Worm (Caenorhabditis elegans) whole organism, young adult: ENCODE results near the gene wrt-3.

Experiments
- B0019.2 ChIP-seq: fragments of 200-800 bp; sonication (Bioruptor generic); conservative IDR thresholded peaks from 2 replicates; pipeline ENCODE4 v1.3.6; 2022; ENCODE audit warnings: missing genetic modification reagents, missing genetic modification characterization, missing compliant biosample characterization
- B0035.1 ChIP-seq: sonication (generic microtip); optimal IDR thresholded peaks from 2 replicates; lab custom pipeline; 2016; ENCODE audit warnings: missing genetic modification characterization, mild to moderate bottlenecking, missing compliant biosample characterization, missing genotype, missing genetic modification reagents
- B0336.3 ChIP-seq: fragments of 200-800 bp; sonication (Bioruptor generic); IDR thresholded peaks from 2 replicates; pipeline ENCODE4 v1.3.6; 2022; ENCODE audit warnings: missing genetic modification characterization, missing compliant biosample characterization
- C06A6.2 ChIP-seq: fragments of 200-800 bp; sonication (Bioruptor generic); conservative IDR thresholded peaks from 2 replicates; pipeline ENCODE4 v1.3.6; 2022; ENCODE audit warnings: missing genetic modification characterization, missing compliant biosample characterization
- F10E7.11 ChIP-seq: sonication (generic microtip); optimal IDR thresholded peaks from 2 replicates; lab custom pipeline; 2017; ENCODE audit warnings: mild to moderate bottlenecking, missing genetic modification characterization, moderate library complexity, missing compliant biosample characterization
- F37B4.10 ChIP-seq: fragments of 200-800 bp; sonication (Bioruptor generic); IDR thresholded peaks from 2 replicates; pipeline ENCODE4 v1.3.6; 2022; ENCODE audit warnings: missing genetic modification characterization, missing compliant biosample characterization
- F49E8.2 ChIP-seq: sonication (generic microtip); optimal IDR thresholded peaks from 3 replicates; lab custom pipeline; 2017; ENCODE audit warnings: missing genetic modification characterization, mild to moderate bottlenecking, missing compliant biosample characterization, antibody characterized with exemption, moderate library complexity; ENCODE audit not compliant: insufficient read depth
- F57A8.1 ChIP-seq: fragments of 200-800 bp; sonication (Bioruptor generic); optimal IDR thresholded peaks from 2 replicates; lab custom pipeline; 2018; ENCODE audit warnings: mild to moderate bottlenecking, missing genetic modification characterization, moderate library complexity, missing compliant biosample characterization
- T07F8.4 ChIP-seq: sonication (generic microtip); optimal IDR thresholded peaks from 2 replicates; lab custom pipeline; 2016; ENCODE audit warnings: mild to moderate bottlenecking, missing genetic modification characterization, moderate library complexity, missing compliant biosample characterization
- T26A5.8 ChIP-seq: sonication (generic microtip); optimal IDR thresholded peaks from 2 replicates; lab custom pipeline; 2016; ENCODE audit warnings: missing genetic modification characterization, missing compliant biosample characterization
- Y79H2A.3 ChIP-seq: fragments of 200-800 bp; sonication (Bioruptor generic); conservative IDR thresholded peaks from 2 replicates; pipeline ENCODE4 v1.3.6; 2022; ENCODE audit warnings: missing genetic modification reagents, missing genetic modification characterization, missing compliant biosample characterization
- Y95B8A.8 ChIP-seq: fragments of 200-800 bp; sonication (Bioruptor generic); IDR thresholded peaks from 2 replicates; pipeline ENCODE4 v1.3.6; 2022; ENCODE audit warnings: missing genetic modification reagents, missing genetic modification characterization, missing compliant biosample characterization
- akir-1 ChIP-seq: fragments of 200-800 bp; sonication (Bioruptor generic); optimal IDR thresholded peaks from 2 replicates; lab custom pipeline; 2018; ENCODE audit warnings: mild to moderate bottlenecking, missing genetic modification characterization, moderate library complexity, missing compliant biosample characterization
- aptf-2 ChIP-seq: fragments of 200-800 bp; sonication (Bioruptor generic); conservative IDR thresholded peaks from 2 replicates; pipeline ENCODE4 v1.3.6; 2022; ENCODE audit warnings: missing genetic modification reagents, missing genetic modification characterization, missing compliant biosample characterization
- attf-5 ChIP-seq: fragments of 200-800 bp; sonication (Bioruptor generic); optimal IDR thresholded peaks from 2 replicates; lab custom pipeline; 2018; ENCODE audit warnings: mild to moderate bottlenecking, missing genetic modification characterization, missing compliant biosample characterization
- bed-1 ChIP-seq: fragments of 200-800 bp; sonication (Bioruptor generic); IDR thresholded peaks from 2 replicates; pipeline ENCODE4 v1.3.6; 2022; ENCODE audit warnings: missing genetic modification reagents, missing genetic modification characterization, missing compliant biosample characterization
- ceh-100 ChIP-seq: fragments of 200-800 bp; sonication (Bioruptor generic); IDR thresholded peaks from 2 replicates; pipeline ENCODE4 v1.3.6; 2022; ENCODE audit warnings: missing genetic modification reagents, missing genetic modification characterization, missing compliant biosample characterization
- ceh-40 ChIP-seq: fragments of 200-800 bp; sonication (Bioruptor generic); IDR thresholded peaks from 2 replicates; pipeline ENCODE4 v1.3.6; 2022; ENCODE audit warnings: missing genetic modification characterization, missing compliant biosample characterization
- ceh-91 ChIP-seq: fragments of 200-800 bp; sonication (Bioruptor generic); IDR thresholded peaks from 2 replicates; pipeline ENCODE4 v1.3.6; 2022; ENCODE audit warnings: missing genetic modification reagents, missing genetic modification characterization, missing compliant biosample characterization
- dox-1 ChIP-seq: fragments of 200-800 bp; sonication (Bioruptor generic); IDR thresholded peaks from 2 replicates; pipeline ENCODE4 v1.3.6; 2022; ENCODE audit warnings: missing genetic modification reagents, missing genetic modification characterization, missing compliant biosample characterization
- egl-44 ChIP-seq: fragments of 200-800 bp; sonication (Bioruptor generic); IDR thresholded peaks from 2 replicates; pipeline ENCODE4 v1.3.6; 2022; ENCODE audit warnings: missing genetic modification reagents, missing genetic modification characterization, missing compliant biosample characterization
- gei-17 ChIP-seq: fragments of 200-800 bp; sonication (Bioruptor generic); optimal IDR thresholded peaks from 2 replicates; lab custom pipeline; 2018; ENCODE audit warnings: mild to moderate bottlenecking, missing genetic modification characterization, missing compliant biosample characterization
- him-1 ChIP-seq: sonication (generic microtip); optimal IDR thresholded peaks from 2 replicates; lab custom pipeline; 2016; ENCODE audit warnings: missing genotype, missing genetic modification reagents, missing genetic modification characterization, missing compliant biosample characterization
- hlh-12 ChIP-seq: sonication (generic microtip); optimal IDR thresholded peaks from 2 replicates; lab custom pipeline; 2016; ENCODE audit warnings: missing genetic modification characterization, missing compliant biosample characterization
- hmg-20 ChIP-seq: fragments of 200-800 bp; sonication (Bioruptor generic); IDR thresholded peaks from 2 replicates; pipeline ENCODE4 v1.3.6; 2022; ENCODE audit warnings: missing genetic modification reagents, missing genetic modification characterization, missing compliant biosample characterization
- hsf-1 ChIP-seq: fragments of 200-800 bp; sonication (Bioruptor generic); IDR thresholded peaks from 2 replicates; pipeline ENCODE4 v1.3.6; 2022; ENCODE audit warnings: missing genetic modification reagents, missing genetic modification characterization, missing compliant biosample characterization
- lin-26 ChIP-seq: fragments of 200-800 bp; sonication (Bioruptor generic); IDR thresholded peaks from 2 replicates; pipeline ENCODE4 v1.3.6; 2022; ENCODE audit warnings: missing genetic modification reagents, missing genetic modification characterization, missing compliant biosample characterization
- lir-1 ChIP-seq: fragments of 200-800 bp; sonication (Bioruptor generic); conservative IDR thresholded peaks from 2 replicates; pipeline ENCODE4 v1.3.6; 2022; ENCODE audit warnings: missing genetic modification reagents, missing genetic modification characterization, missing compliant biosample characterization
- lsl-1 ChIP-seq: fragments of 200-800 bp; sonication (Bioruptor generic); optimal IDR thresholded peaks from 2 replicates; lab custom pipeline; 2018; ENCODE audit warnings: mild to moderate bottlenecking, missing genetic modification characterization, moderate library complexity, missing compliant biosample characterization
- mcd-1 ChIP-seq: fragments of 200-800 bp; sonication (Bioruptor generic); IDR thresholded peaks from 2 replicates; pipeline ENCODE4 v1.3.6; 2022; ENCODE audit warnings: missing genetic modification reagents, missing genetic modification characterization, missing compliant biosample characterization
- nfya-2 ChIP-seq: fragments of 200-800 bp; sonication (Bioruptor generic); IDR thresholded peaks from 2 replicates; pipeline ENCODE4 v1.3.6; 2022; ENCODE audit warnings: missing genetic modification reagents, missing genetic modification characterization, missing compliant biosample characterization
- nhr-120 ChIP-seq: fragments of 200-800 bp; sonication (Bioruptor generic); IDR thresholded peaks from 2 replicates; pipeline ENCODE4 v1.3.6; 2022; ENCODE audit warnings: missing genetic modification characterization, missing compliant biosample characterization
- nhr-27 ChIP-seq: fragments of 200-800 bp; sonication (Bioruptor generic); optimal IDR thresholded peaks from 2 replicates; lab custom pipeline; 2018; ENCODE audit warnings: mild to moderate bottlenecking, missing genetic modification characterization, moderate library complexity, missing compliant biosample characterization
- nhr-80 ChIP-seq: sonication (generic microtip); optimal IDR thresholded peaks from 2 replicates; lab custom pipeline; 2016; ENCODE audit warnings: missing genetic modification characterization, missing compliant biosample characterization
- pha-4 ChIP-seq: fragments of 150-350 bp; sonication (generic microtip); optimal IDR thresholded peaks from 2 replicates; lab custom pipeline; 2014; ENCODE audit warnings: missing biosample characterization, missing genetic modification reagents, missing genetic modification characterization
- rpc-1 ChIP-seq, 2 experiments: fragments of 150-350 bp in 1 of 2; sonication (generic microtip) in 1 of 2; optimal IDR thresholded peaks; 2 replicates each; lab custom pipeline; 2014 to 2018; ENCODE audit warnings: missing biosample characterization in 1 of 2, missing genetic modification characterization in 1 of 2, missing genetic modification reagents in 1 of 2, missing genotype in 1 of 2
- sdz-38 ChIP-seq: sonication (generic microtip); optimal IDR thresholded peaks from 2 replicates; lab custom pipeline; 2016; ENCODE audit warnings: missing genotype, missing genetic modification characterization, missing compliant biosample characterization
- sea-2 ChIP-seq: fragments of 200-800 bp; sonication (Bioruptor generic); IDR thresholded peaks from 2 replicates; pipeline ENCODE4 v1.3.6; 2022; ENCODE audit warnings: missing genetic modification characterization, missing compliant biosample characterization
- snpc-4 ChIP-seq, 5 experiments: fragments of 150-350 bp in 1 of 5; sonication (generic microtip) in 4 of 5; optimal IDR thresholded peaks; 2 replicates each; lab custom pipeline; 2014 to 2018; ENCODE audit warnings: missing genetic modification characterization in 5 of 5, missing biosample characterization in 3 of 5, antibody characterized with exemption in 2 of 5, mild to moderate bottlenecking in 2 of 5, missing compliant biosample characterization in 2 of 5, missing genotype in 2 of 5, moderate library complexity in 2 of 5, missing genetic modification reagents in 1 of 5
- sptf-2 ChIP-seq: fragments of 200-800 bp; sonication (Bioruptor generic); optimal IDR thresholded peaks from 2 replicates; lab custom pipeline; 2018; ENCODE audit warnings: mild to moderate bottlenecking, missing genetic modification characterization, missing compliant biosample characterization
- tbx-9 ChIP-seq: sonication (generic microtip); optimal IDR thresholded peaks from 2 replicates; lab custom pipeline; 2016; ENCODE audit warnings: borderline replicate concordance, missing genetic modification characterization, inconsistent platforms, missing compliant biosample characterization
- tlf-1 ChIP-seq: fragments of 200-800 bp; sonication (Bioruptor generic); optimal IDR thresholded peaks from 2 replicates; lab custom pipeline; 2018; ENCODE audit warnings: mild to moderate bottlenecking, missing genetic modification characterization, missing compliant biosample characterization
- zim-3 ChIP-seq: sonication (generic microtip); optimal IDR thresholded peaks from 2 replicates; lab custom pipeline; 2017; ENCODE audit warnings: mild to moderate bottlenecking, missing genetic modification characterization, moderate library complexity, missing compliant biosample characterization
- ztf-25 ChIP-seq: fragments of 200-800 bp; sonication (Bioruptor generic); IDR thresholded peaks from 2 replicates; pipeline ENCODE4 v1.3.6; 2022; ENCODE audit warnings: missing genetic modification reagents, missing genetic modification characterization, missing compliant biosample characterization
- ztf-26 ChIP-seq: sonication (generic microtip); optimal IDR thresholded peaks from 2 replicates; lab custom pipeline; 2017; ENCODE audit warnings: missing genetic modification characterization, missing compliant biosample characterization

wrt-3 gene

DNA sequence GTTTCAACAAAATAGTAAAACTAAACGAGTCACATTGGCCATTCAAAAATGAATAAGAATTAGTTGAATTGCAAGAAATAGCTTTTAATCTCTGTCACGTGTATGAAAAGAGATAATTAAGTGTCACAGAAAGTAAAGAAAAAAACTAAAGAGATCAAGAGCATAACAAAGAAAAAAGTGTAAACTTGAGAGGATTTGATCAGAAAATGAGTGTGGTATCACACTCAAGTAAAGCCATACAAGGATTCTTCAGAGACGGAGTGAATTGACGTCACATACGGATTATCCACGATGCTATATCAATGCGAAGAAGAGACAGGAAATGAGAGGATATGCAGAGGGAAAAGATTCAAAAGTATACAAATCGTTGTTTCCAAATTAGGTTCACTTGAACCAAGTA is 8.0 kb downstream of the wrt-3 start:
- TF ChIP-seq ceh-100, result no peak
- TF ChIP-seq sea-2 (GFP tag; lab: Robert Waterston, UW), result no peak
- no peak for TF ChIP-seq B0336.3
- TF ChIP-seq sdz-38 (tag; lab: Kevin White, UChicago), result no peak
- TF ChIP-seq nfya-2 (GFP tag; lab: Robert Waterston, UW), result no peak
- TF ChIP-seq tlf-1, result no peak
- TF ChIP-seq lsl-1 (GFP tag; lab: Kevin White, UChicago), result no peak
- TF ChIP-seq Y79H2A.3 (GFP tag; lab: Robert Waterston, UW), result no peak
- TF ChIP-seq aptf-2 (GFP tag; lab: Robert Waterston, UW), result no peak
- no peak for TF ChIP-seq nhr-27 (tag; lab: Kevin White, UChicago)
- no peak for TF ChIP-seq attf-5 (GFP tag; lab: Kevin White, UChicago)
- no peak for TF ChIP-seq dox-1 (GFP tag; lab: Robert Waterston, UW)
- TF ChIP-seq zim-3 (tag; lab: Kevin White, UChicago), result no peak
- no peak for TF ChIP-seq akir-1 (GFP tag; lab: Kevin White, UChicago)
- no peak for TF ChIP-seq tbx-9 (tag; lab: Kevin White, UChicago)
- TF ChIP-seq mcd-1 (GFP tag; lab: Robert Waterston, UW), result no peak
- TF ChIP-seq B0019.2 (GFP tag; lab: Robert Waterston, UW), result no peak
- TF ChIP-seq ceh-40 (GFP tag; lab: Robert Waterston, UW), result no peak
- no peak for TF ChIP-seq hlh-12 (tag; lab: Kevin White, UChicago)
- no peak for TF ChIP-seq hsf-1

ce11 chrIV:9467418-9467817 is 9.8 kb downstream of the wrt-3 start, which contains the start of gene F38E11.6:
F38E11.6 (minus strand) TSS chrIV:9467518.
- TF ChIP-seq attf-5 (GFP tag; lab: Kevin White, UChicago) (no peak), F57A8.1 (GFP tag; lab: Kevin White, UChicago) (no peak), ceh-91 (GFP tag; lab: Robert Waterston, UW) (no peak), T07F8.4 (tag; lab: Kevin White, UChicago) (no peak)
- TF ChIP-seq, all 124 proteins: peak for 0

- TF ChIP-seq Y79H2A.3 (GFP tag; lab: Robert Waterston, UW) (no peak), gei-17 (GFP tag; lab: Kevin White, UChicago) (no peak), T26A5.8 (tag; lab: Kevin White, UChicago) (no peak), lir-1 (GFP tag; lab: Robert Waterston, UW) (no peak), lsl-1 (GFP tag; lab: Kevin White, UChicago) (peak; percentile 45), zim-3 (tag; lab: Kevin White, UChicago) (no peak), lin-26 (GFP tag; lab: Robert Waterston, UW) (peak; percentile 67), ztf-25 (GFP tag; lab: Robert Waterston, UW) (no peak), hmg-20 (no peak), B0035.1 (tag; lab: Kevin White, UChicago) (no peak), C06A6.2 (GFP tag; lab: Robert Waterston, UW) (no peak), pha-4 (tag; lab: Kevin White, UChicago) (no peak), snpc-4 (GFP tag; optimal IDR thresholded peaks at IDR 0.05; lab: Kevin White, UChicago) (peak; percentile 91), snpc-4 (tag; optimal IDR thresholded peaks at IDR 0.05; lab: Kevin White, UChicago) (peak; percentile 89 to 96 (median 93)), him-1 (tag; lab: Kevin White, UChicago) (peak; percentile 84), egl-44 (GFP tag; lab: Robert Waterston, UW) (no peak), rpc-1 (optimal IDR thresholded peaks at IDR 0.05; lab: Kevin White, UChicago) (no peak), rpc-1 (tag; optimal IDR thresholded peaks at IDR 0.05; lab: Kevin White, UChicago) (peak; percentile 9), tbx-9 (tag; lab: Kevin White, UChicago) (no peak), sptf-2 (GFP tag; lab: Kevin White, UChicago) (no peak), ztf-26 (no peak), B0019.2 (GFP tag; lab: Robert Waterston, UW) (0 out of 2 replicates have a peak, but pooled peaks have one; percentile 16), nhr-120 (GFP tag; lab: Robert Waterston, UW) (no peak), bed-1 (GFP tag; lab: Robert Waterston, UW) (no peak), Y95B8A.8 (GFP tag; lab: Robert Waterston, UW) (no peak), F49E8.2 (tag; lab: Kevin White, UChicago) (peak; percentile 88), nhr-80 (tag; lab: Kevin White, UChicago) (no peak), ceh-100 (no peak), F37B4.10 (GFP tag; lab: Robert Waterston, UW) (no peak), F10E7.11 (tag; lab: Kevin White, UChicago) (no peak)
Observed at ce11 chrIV:9464345-9464783, 12.9 kb downstream of the wrt-3 start.
